Worm (Caenorhabditis elegans) whole organism, L4 larva: ENCODE results near the gene rnp-9.

ENCODE experiments used
- D1046.2 ChIP-seq: fragments of 200-800 bp; sonication (Bioruptor generic); IDR thresholded peaks from 2 replicates; pipeline ENCODE4 v1.3.6; 2022; ENCODE audit warnings: missing genetic modification characterization, missing compliant biosample characterization
- F10B5.3 ChIP-seq: sonication (generic microtip); optimal IDR thresholded peaks from 2 replicates; lab custom pipeline; 2016; ENCODE audit warnings: mild to moderate bottlenecking, missing genetic modification characterization, missing compliant biosample characterization
- F37D6.2 ChIP-seq: sonication (generic microtip); optimal IDR thresholded peaks from 2 replicates; lab custom pipeline; 2016; ENCODE audit warnings: mild to moderate bottlenecking, missing genetic modification characterization, missing compliant biosample characterization
- R02D3.7 ChIP-seq: fragments of 150-350 bp; sonication (generic microtip); optimal IDR thresholded peaks from 3 replicates; lab custom pipeline; 2014; ENCODE audit warnings: missing biosample characterization, missing genetic modification characterization
- T20F7.1 ChIP-seq: fragments of 200-800 bp; sonication (Bioruptor generic); optimal IDR thresholded peaks from 2 replicates; lab custom pipeline; 2018; ENCODE audit warnings: mild to moderate bottlenecking, missing genetic modification characterization, missing compliant biosample characterization
- Y105C5A.15 ChIP-seq: fragments of 200-800 bp; sonication (Bioruptor generic); IDR thresholded peaks from 2 replicates; pipeline ENCODE4 v1.3.6; 2022; ENCODE audit warnings: missing genetic modification characterization, missing compliant biosample characterization
- Y48G9A.11 ChIP-seq: fragments of 200-800 bp; sonication (Bioruptor generic); IDR thresholded peaks from 2 replicates; pipeline ENCODE4 v1.3.6; 2022; ENCODE audit warnings: missing genetic modification reagents, missing genetic modification characterization, missing compliant biosample characterization
- Y5F2A.4 ChIP-seq: fragments of 200-800 bp; sonication (Bioruptor generic); optimal IDR thresholded peaks from 2 replicates; lab custom pipeline; 2018; ENCODE audit warnings: mild to moderate bottlenecking, missing genetic modification characterization, missing compliant biosample characterization
- ama-1 ChIP-seq: fragments of 150-350 bp; optimal IDR thresholded peaks from 2 replicates; lab custom pipeline; 2014; ENCODE audit warnings: inconsistent platforms, mixed read lengths
- arid-1 ChIP-seq: fragments of 200-800 bp; sonication (Bioruptor generic); conservative IDR thresholded peaks from 2 replicates; pipeline ENCODE4 v1.3.6; 2022; ENCODE audit warnings: missing genetic modification reagents, missing genetic modification characterization, missing compliant biosample characterization
- attf-4 ChIP-seq: sonication (generic microtip); optimal IDR thresholded peaks from 3 replicates; lab custom pipeline; 2017; ENCODE audit warnings: missing biosample characterization, missing genetic modification characterization
- ceh-28 ChIP-seq: fragments of 150-350 bp; optimal IDR thresholded peaks from 2 replicates; lab custom pipeline; 2014; ENCODE audit warnings: missing biosample characterization, missing genetic modification reagents, missing genetic modification characterization
- ceh-44 ChIP-seq: fragments of 200-800 bp; sonication (Bioruptor generic); IDR thresholded peaks from 2 replicates; pipeline ENCODE4 v1.3.6; 2022; ENCODE audit warnings: missing genetic modification reagents, missing genetic modification characterization, missing compliant biosample characterization
- ceh-82 ChIP-seq: sonication (generic microtip); optimal IDR thresholded peaks from 2 replicates; lab custom pipeline; 2017; ENCODE audit warnings: missing biosample characterization, missing genetic modification characterization
- cey-2 ChIP-seq: sonication (generic microtip); optimal IDR thresholded peaks from 3 replicates; lab custom pipeline; 2017; ENCODE audit warnings: missing genetic modification characterization, mild to moderate bottlenecking, missing compliant biosample characterization, antibody characterized with exemption, borderline replicate concordance; ENCODE audit not compliant: insufficient read depth
- daf-12 ChIP-seq: fragments of 150-350 bp; optimal IDR thresholded peaks from 2 replicates; lab custom pipeline; 2014; ENCODE audit warnings: missing biosample characterization, missing genetic modification reagents, missing genetic modification characterization
- daf-19 ChIP-seq: fragments of 200-800 bp; sonication (Bioruptor generic); conservative IDR thresholded peaks from 2 replicates; pipeline ENCODE4 v1.3.6; 2022; ENCODE audit warnings: missing genetic modification characterization, missing compliant biosample characterization
- dmd-6 ChIP-seq: fragments of 200-800 bp; sonication (Bioruptor generic); IDR thresholded peaks from 2 replicates; pipeline ENCODE4 v1.3.6; 2022; ENCODE audit warnings: missing genetic modification reagents, missing genetic modification characterization, missing compliant biosample characterization
- dmd-8 ChIP-seq: fragments of 200-800 bp; sonication (Bioruptor generic); IDR thresholded peaks from 2 replicates; pipeline ENCODE4 v1.3.6; 2022; ENCODE audit warnings: missing genetic modification characterization, missing compliant biosample characterization
- dmd-9 ChIP-seq: fragments of 200-800 bp; sonication (Bioruptor generic); IDR thresholded peaks from 2 replicates; pipeline ENCODE4 v1.3.6; 2022; ENCODE audit warnings: missing genetic modification reagents, missing genetic modification characterization, missing compliant biosample characterization
- dpl-1 ChIP-seq: fragments of 150-350 bp; optimal IDR thresholded peaks from 2 replicates; lab custom pipeline; 2014; ENCODE audit warnings: missing biosample characterization, missing genetic modification reagents, missing genetic modification characterization
- duxl-1 ChIP-seq: sonication (generic microtip); optimal IDR thresholded peaks from 2 replicates; lab custom pipeline; 2016; ENCODE audit warnings: mild to moderate bottlenecking, missing genetic modification characterization, moderate library complexity, missing compliant biosample characterization; ENCODE audit not compliant: poor library complexity
- dve-1 ChIP-seq: sonication (generic microtip); optimal IDR thresholded peaks from 2 replicates; lab custom pipeline; 2017; ENCODE audit warnings: antibody characterized with exemption, mild to moderate bottlenecking, missing genetic modification characterization, missing compliant biosample characterization; ENCODE audit not compliant: insufficient read depth
- egl-27 ChIP-seq: sonication (generic microtip); optimal IDR thresholded peaks from 3 replicates; lab custom pipeline; 2017; ENCODE audit warnings: missing biosample characterization, missing genetic modification reagents, missing genetic modification characterization
- fos-1 ChIP-seq: fragments of 150-350 bp; optimal IDR thresholded peaks from 2 replicates; lab custom pipeline; 2014; ENCODE audit warnings: missing biosample characterization, missing genetic modification characterization
- gei-8 ChIP-seq: fragments of 200-800 bp; sonication (Bioruptor generic); optimal IDR thresholded peaks from 2 replicates; lab custom pipeline; 2018; ENCODE audit warnings: mild to moderate bottlenecking, missing genetic modification characterization, missing compliant biosample characterization
- jun-1 ChIP-seq: fragments of 150-350 bp; optimal IDR thresholded peaks from 2 replicates; lab custom pipeline; 2014; ENCODE audit warnings: missing biosample characterization, missing genetic modification reagents, missing genetic modification characterization
- lin-1 ChIP-seq: fragments of 200-800 bp; sonication (Bioruptor generic); IDR thresholded peaks from 2 replicates; pipeline ENCODE4 v1.3.6; 2022; ENCODE audit warnings: missing genetic modification reagents, missing genetic modification characterization, missing compliant biosample characterization
- lin-15B ChIP-seq: fragments of 150-350 bp; sonication (generic microtip); optimal IDR thresholded peaks from 3 replicates; lab custom pipeline; 2014; ENCODE audit warnings: missing biosample characterization, missing genetic modification characterization
- lir-3 ChIP-seq: sonication (generic microtip); optimal IDR thresholded peaks from 2 replicates; lab custom pipeline; 2016; ENCODE audit warnings: mild to moderate bottlenecking, missing genetic modification characterization, missing compliant biosample characterization
- madf-5 ChIP-seq, 2 experiments: fragments of 200-800 bp; sonication (Bioruptor generic); IDR thresholded peaks; 2 replicates each; pipeline ENCODE4 v1.3.6; 2022; ENCODE audit warnings: missing compliant biosample characterization in 2 of 2, missing genetic modification characterization in 2 of 2
- mdt-29 ChIP-seq: fragments of 200-800 bp; sonication (Bioruptor generic); IDR thresholded peaks from 2 replicates; pipeline ENCODE4 v1.3.6; 2022; ENCODE audit warnings: missing genetic modification reagents, missing genetic modification characterization, missing compliant biosample characterization
- mep-1 ChIP-seq: fragments of 150-350 bp; sonication (generic microtip); optimal IDR thresholded peaks from 3 replicates; lab custom pipeline; 2014; ENCODE audit warnings: missing biosample characterization, missing genetic modification characterization
- mxl-3 ChIP-seq: fragments of 200-800 bp; sonication (Bioruptor generic); optimal IDR thresholded peaks from 2 replicates; lab custom pipeline; 2018; ENCODE audit warnings: mild to moderate bottlenecking, missing genetic modification characterization, missing compliant biosample characterization
- nhr-10 ChIP-seq: fragments of 150-350 bp; optimal IDR thresholded peaks from 2 replicates; lab custom pipeline; 2014; ENCODE audit warnings: missing biosample characterization, missing genetic modification characterization
- nhr-102 ChIP-seq: sonication (generic microtip); optimal IDR thresholded peaks from 2 replicates; lab custom pipeline; 2016; ENCODE audit warnings: mild to moderate bottlenecking, missing genetic modification characterization, moderate library complexity, missing compliant biosample characterization
- nhr-111 ChIP-seq: fragments of 200-800 bp; sonication (Bioruptor generic); optimal IDR thresholded peaks from 2 replicates; lab custom pipeline; 2018; ENCODE audit warnings: mild to moderate bottlenecking, missing genetic modification characterization, missing compliant biosample characterization
- nhr-237 ChIP-seq: sonication (generic microtip); optimal IDR thresholded peaks from 2 replicates; lab custom pipeline; 2017; ENCODE audit warnings: missing biosample characterization, missing genetic modification characterization
- nhr-41 ChIP-seq: fragments of 200-800 bp; sonication (Bioruptor generic); IDR thresholded peaks from 2 replicates; pipeline ENCODE4 v1.3.6; 2022; ENCODE audit warnings: missing genetic modification reagents, missing genetic modification characterization, missing compliant biosample characterization
- nhr-42 ChIP-seq: fragments of 200-800 bp; sonication (Bioruptor generic); IDR thresholded peaks from 2 replicates; pipeline ENCODE4 v1.3.6; 2022; ENCODE audit warnings: missing genetic modification characterization, missing compliant biosample characterization
- nhr-48 ChIP-seq: sonication (generic microtip); optimal IDR thresholded peaks from 2 replicates; lab custom pipeline; 2016; ENCODE audit warnings: mild to moderate bottlenecking, missing genetic modification characterization, missing compliant biosample characterization
- rbr-2 ChIP-seq: sonication (generic microtip); optimal IDR thresholded peaks from 2 replicates; lab custom pipeline; 2016; ENCODE audit warnings: missing genotype, missing genetic modification characterization, missing compliant biosample characterization
- saeg-2 ChIP-seq: fragments of 200-800 bp; sonication (Bioruptor generic); IDR thresholded peaks from 2 replicates; pipeline ENCODE4 v1.3.6; 2022; ENCODE audit warnings: missing genetic modification reagents, missing genetic modification characterization, missing compliant biosample characterization
- skn-1 ChIP-seq: fragments of 150-350 bp; optimal IDR thresholded peaks from 2 replicates; lab custom pipeline; 2014; ENCODE audit warnings: missing biosample characterization, missing genetic modification characterization
- spr-1 ChIP-seq: sonication (generic microtip); optimal IDR thresholded peaks from 2 replicates; lab custom pipeline; 2016; ENCODE audit warnings: mild to moderate bottlenecking, missing genetic modification characterization, missing compliant biosample characterization
- tag-97 ChIP-seq: fragments of 200-800 bp; sonication (Bioruptor generic); IDR thresholded peaks from 2 replicates; pipeline ENCODE4 v1.3.6; 2022; ENCODE audit warnings: missing genetic modification characterization, missing compliant biosample characterization
- zfp-3 ChIP-seq: fragments of 200-800 bp; sonication (Bioruptor generic); conservative IDR thresholded peaks from 2 replicates; pipeline ENCODE4 v1.3.6; 2022; ENCODE audit warnings: missing genetic modification reagents, missing genetic modification characterization, missing compliant biosample characterization
- ztf-11 ChIP-seq: fragments of 150-350 bp; optimal IDR thresholded peaks from 2 replicates; lab custom pipeline; 2014; ENCODE audit warnings: missing biosample characterization, missing genetic modification characterization
- ztf-7 ChIP-seq: fragments of 150-350 bp; optimal IDR thresholded peaks from 2 replicates; lab custom pipeline; 2014; ENCODE audit warnings: missing biosample characterization, missing genetic modification characterization

rnp-9 gene

DNA sequence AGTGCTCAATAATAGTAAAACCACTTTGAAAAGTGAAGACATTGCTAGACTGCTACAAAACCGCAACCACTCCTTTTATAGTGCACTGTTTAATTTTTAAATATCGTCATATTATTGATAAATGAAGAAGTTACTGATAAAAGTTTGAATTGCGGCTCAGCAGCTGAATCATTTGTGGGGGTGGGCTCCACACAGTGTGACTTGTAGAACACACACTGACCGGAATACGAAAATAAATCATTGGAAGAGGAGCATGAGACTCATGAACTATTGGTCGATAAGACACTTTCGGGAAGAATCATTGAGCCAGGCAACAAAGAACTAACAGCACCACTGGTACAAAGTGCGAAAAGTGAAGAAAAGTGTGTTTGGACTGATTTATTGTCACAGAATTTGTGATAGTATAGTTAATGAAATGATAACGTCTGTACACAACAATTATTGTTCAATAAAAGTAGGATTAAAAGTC, 25.1 kb upstream of the rnp-9 start, which contains the start of gene oac-14 (continued):
- TF ChIP-seq daf-19 (GFP tag; lab: Robert Waterston, UW), result no peak
- TF ChIP-seq dmd-6 (GFP tag; lab: Robert Waterston, UW), result peak; percentile 95
- peak; percentile 51 for TF ChIP-seq T20F7.1 (GFP tag; lab: Kevin White, UChicago)
- no peak for TF ChIP-seq dpl-1 (GFP tag; lab: Kevin White, UChicago)
- no peak for TF ChIP-seq skn-1 (tag; lab: Kevin White, UChicago)
- TF ChIP-seq arid-1, result no peak
- no peak for TF ChIP-seq Y105C5A.15
- no peak for TF ChIP-seq dmd-9

DNA sequence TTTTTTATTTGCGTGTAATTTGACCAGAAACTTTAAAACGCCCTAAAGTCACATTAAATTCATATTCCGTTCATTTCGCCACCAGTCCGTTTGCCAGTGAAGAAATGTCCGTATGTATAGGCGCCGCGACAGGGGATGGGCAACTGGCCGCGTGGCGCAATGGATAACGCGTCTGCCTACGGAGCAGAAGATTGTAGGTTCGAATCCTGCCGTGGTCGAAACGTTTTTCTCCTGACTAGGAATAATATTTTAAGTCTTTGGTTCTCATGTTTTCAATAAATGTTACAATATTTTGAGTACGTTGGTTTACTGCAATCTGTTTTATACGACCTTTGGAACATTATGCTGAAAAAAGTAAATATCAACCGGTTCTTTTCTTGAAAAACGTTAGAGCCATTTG, 22.1 kb upstream of the rnp-9 start:
- TF ChIP-seq Y5F2A.4 (GFP tag; lab: Kevin White, UChicago) (peak; percentile 55), saeg-2 (0 out of 2 replicates have a peak, but pooled peaks have one; percentile 24), daf-19 (GFP tag; lab: Robert Waterston, UW) (peak; percentile 93), gei-8 (GFP tag; lab: Kevin White, UChicago) (peak; percentile 72), nhr-10 (tag; lab: Kevin White, UChicago) (no peak), madf-5 (GFP tag; IDR thresholded peaks at IDR 0.05; lab: Robert Waterston, UW) (peak; percentile 19 to 34; a peak in 1 of 4 replicates), Y48G9A.11 (GFP tag; lab: Robert Waterston, UW) (no peak; the same call in 1 of the 2 replicates), lin-1 (peak; percentile 75), mdt-29 (GFP tag; lab: Robert Waterston, UW) (0 out of 2 replicates have a peak, but pooled peaks have one; percentile 58), lir-3 (tag; lab: Kevin White, UChicago) (peak; percentile 85), nhr-42 (peak; percentile 68; the same call in 1 of the 2 replicates), nhr-237 (tag; lab: Kevin White, UChicago) (no peak), nhr-102 (tag; lab: Kevin White, UChicago) (peak; percentile 79), nhr-48 (tag; lab: Kevin White, UChicago) (peak; percentile 64), nhr-111 (GFP tag; lab: Kevin White, UChicago) (peak; percentile 76), jun-1 (tag; lab: Kevin White, UChicago) (no peak), F37D6.2 (tag; lab: Kevin White, UChicago) (peak; percentile 68), mxl-3 (GFP tag; lab: Kevin White, UChicago) (peak; percentile 56), F10B5.3 (tag; lab: Kevin White, UChicago) (peak; percentile 70), nhr-41 (GFP tag; lab: Robert Waterston, UW) (peak; percentile 58; the same call in 1 of the 2 replicates), ztf-11 (no peak), attf-4 (tag; lab: Kevin White, UChicago) (no peak), dmd-6 (GFP tag; lab: Robert Waterston, UW) (peak; percentile 68), rbr-2 (tag; lab: Kevin White, UChicago) (peak; percentile 64), ceh-82 (tag; lab: Kevin White, UChicago) (no peak), ama-1 (no peak), ztf-7 (tag; lab: Kevin White, UChicago) (peak; percentile 57), lin-15B (tag; lab: Kevin White, UChicago) (no peak), egl-27 (tag; lab: Kevin White, UChicago) (no peak), dpl-1 (GFP tag; lab: Kevin White, UChicago) (peak; percentile 17), dve-1 (tag; lab: Kevin White, UChicago) (peak; percentile 65), ceh-28 (tag; lab: Kevin White, UChicago) (no peak), daf-12 (tag; lab: Kevin White, UChicago) (no peak), D1046.2 (peak; percentile 76), tag-97 (GFP tag; lab: Robert Waterston, UW) (no peak), Y105C5A.15 (peak; percentile 79; the same call in 1 of the 2 replicates), cey-2 (tag; lab: Kevin White, UChicago) (no peak), duxl-1 (tag; lab: Kevin White, UChicago) (peak; percentile 85), fos-1 (tag; lab: Kevin White, UChicago) (no peak), R02D3.7 (tag; lab: Kevin White, UChicago) (no peak), dmd-8 (GFP tag; lab: Robert Waterston, UW) (peak; percentile 80), mep-1 (tag; lab: Kevin White, UChicago) (peak; percentile 58), ceh-44 (peak; percentile 80), spr-1 (tag; lab: Kevin White, UChicago) (peak; percentile 67), zfp-3 (GFP tag; lab: Robert Waterston, UW) (no peak)
